Worm (Caenorhabditis elegans) whole organism, mixed stage, embryonic: ENCODE data around the gene sms-2.

Experiments
- blmp-1 ChIP-seq: fragments of 150-350 bp; optimal IDR thresholded peaks from 2 replicates; lab custom pipeline; 2014; ENCODE audit warnings: missing biosample characterization, missing genetic modification characterization
- mep-1 ChIP-seq: fragments of 150-350 bp; optimal IDR thresholded peaks from 2 replicates; lab custom pipeline; 2017; ENCODE audit warnings: missing biosample characterization, missing genetic modification reagents, missing genetic modification characterization, inconsistent platforms
- pha-4 ChIP-seq: fragments of 150-350 bp; optimal IDR thresholded peaks from 2 replicates; lab custom pipeline; 2018; ENCODE audit warnings: missing biosample characterization, missing genetic modification reagents, missing genetic modification characterization
- unc-39 ChIP-seq: fragments of 150-350 bp; optimal IDR thresholded peaks from 2 replicates; lab custom pipeline; 2014; ENCODE audit warnings: missing biosample characterization, missing genetic modification characterization

DNA sequence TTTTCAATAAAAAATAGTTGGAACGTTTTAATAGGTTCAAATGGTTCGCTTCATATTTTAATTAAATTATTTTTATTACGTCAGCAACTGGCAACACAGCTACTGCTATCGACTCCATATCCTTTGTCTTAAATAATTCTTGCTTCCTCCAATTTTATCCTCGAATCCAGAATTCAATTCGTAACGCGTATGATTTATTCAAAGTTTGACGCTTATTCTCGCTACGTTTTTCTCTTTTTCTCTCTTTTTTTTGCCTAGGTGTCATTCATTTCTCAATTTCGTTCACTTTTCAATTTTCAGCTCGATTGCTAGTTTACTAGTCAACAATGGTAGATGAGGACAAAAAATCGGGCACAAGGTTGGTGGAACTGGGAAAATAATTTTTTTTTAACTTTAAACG, 1.8 kb upstream of the sms-2 start, which contains the start of gene arr-1:
- no peak for TF ChIP-seq pha-4 (tag; lab: Kevin White, UChicago)
- TF ChIP-seq unc-39 (tag; lab: Kevin White, UChicago): no peak
- TF ChIP-seq mep-1: no peak
- no peak for TF ChIP-seq blmp-1 (tag; lab: Kevin White, UChicago)
